Worm (Caenorhabditis elegans) whole organism, mixed stage, embryonic: ENCODE measurements around the gene pnk-4.

Experiments
- M03D4.4 ChIP-seq: sonication (generic microtip); optimal IDR thresholded peaks from 2 replicates; lab custom pipeline; 2017; ENCODE audit warnings: mild to moderate bottlenecking, missing genetic modification characterization, missing compliant biosample characterization
- bed-3 ChIP-seq: fragments of 200-800 bp; sonication (Bioruptor generic); optimal IDR thresholded peaks from 3 replicates; lab custom pipeline; 2018; ENCODE audit warnings: mild to moderate bottlenecking, missing genetic modification characterization, moderate library complexity, missing compliant biosample characterization
- blmp-1 ChIP-seq: fragments of 150-350 bp; optimal IDR thresholded peaks from 2 replicates; lab custom pipeline; 2014; ENCODE audit warnings: missing biosample characterization, missing genetic modification characterization
- ceh-39 ChIP-seq: fragments of 150-350 bp; optimal IDR thresholded peaks from 2 replicates; lab custom pipeline; 2014; ENCODE audit warnings: missing biosample characterization, missing genetic modification characterization
- ceh-43 ChIP-seq: fragments of 200-800 bp; sonication (Bioruptor generic); optimal IDR thresholded peaks from 2 replicates; lab custom pipeline; 2018; ENCODE audit warnings: mild to moderate bottlenecking, missing genetic modification characterization, moderate library complexity, missing compliant biosample characterization
- ceh-83 ChIP-seq: fragments of 200-800 bp; sonication (Bioruptor generic); optimal IDR thresholded peaks from 2 replicates; lab custom pipeline; 2018; ENCODE audit warnings: mild to moderate bottlenecking, missing genetic modification characterization, missing compliant biosample characterization
- ces-1 ChIP-seq: fragments of 150-350 bp; optimal IDR thresholded peaks from 2 replicates; lab custom pipeline; 2014; ENCODE audit warnings: missing biosample characterization, missing genetic modification reagents, missing genetic modification characterization
- cnd-1 ChIP-seq: fragments of 200-800 bp; sonication (Bioruptor generic); optimal IDR thresholded peaks from 2 replicates; lab custom pipeline; 2018; ENCODE audit warnings: mild to moderate bottlenecking, missing genetic modification characterization, missing compliant biosample characterization
- drap-1 ChIP-seq: fragments of 200-800 bp; sonication (Bioruptor generic); optimal IDR thresholded peaks from 3 replicates; lab custom pipeline; 2018; ENCODE audit warnings: mild to moderate bottlenecking, missing genetic modification characterization, missing compliant biosample characterization
- elt-1 ChIP-seq: sonication (generic microtip); optimal IDR thresholded peaks from 2 replicates; lab custom pipeline; 2017; ENCODE audit warnings: missing genetic modification characterization, mild to moderate bottlenecking, missing compliant biosample characterization, antibody characterized with exemption, moderate library complexity, borderline replicate concordance; ENCODE audit not compliant: insufficient read depth
- elt-3 ChIP-seq: fragments of 150-350 bp; optimal IDR thresholded peaks from 2 replicates; lab custom pipeline; 2014; ENCODE audit warnings: missing biosample characterization, missing genetic modification characterization
- flh-1 ChIP-seq: fragments of 200-800 bp; sonication (Bioruptor generic); optimal IDR thresholded peaks from 2 replicates; lab custom pipeline; 2018; ENCODE audit warnings: mild to moderate bottlenecking, missing genetic modification characterization, moderate library complexity, missing compliant biosample characterization
- ham-2 ChIP-seq: fragments of 200-800 bp; sonication (Bioruptor generic); optimal IDR thresholded peaks from 2 replicates; lab custom pipeline; 2018; ENCODE audit warnings: mild to moderate bottlenecking, missing genetic modification characterization, missing compliant biosample characterization
- hlh-1 ChIP-seq: fragments of 150-350 bp; optimal IDR thresholded peaks from 2 replicates; lab custom pipeline; 2014; ENCODE audit warnings: missing biosample characterization, missing genetic modification reagents, missing genetic modification characterization
- lin-13 ChIP-seq: fragments of 150-350 bp; optimal IDR thresholded peaks from 2 replicates; lab custom pipeline; 2014; ENCODE audit warnings: missing biosample characterization, missing genetic modification characterization
- lin-32 ChIP-seq: fragments of 200-800 bp; sonication (Bioruptor generic); optimal IDR thresholded peaks from 2 replicates; lab custom pipeline; 2018; ENCODE audit warnings: mild to moderate bottlenecking, missing genetic modification characterization, missing compliant biosample characterization
- lsy-2 ChIP-seq: fragments of 150-350 bp; optimal IDR thresholded peaks from 2 replicates; lab custom pipeline; 2014; ENCODE audit warnings: missing biosample characterization, missing genetic modification characterization
- mab-5 ChIP-seq: fragments of 150-350 bp; optimal IDR thresholded peaks from 2 replicates; lab custom pipeline; 2014; ENCODE audit warnings: missing biosample characterization, missing genetic modification characterization
- mep-1 ChIP-seq: fragments of 150-350 bp; optimal IDR thresholded peaks from 2 replicates; lab custom pipeline; 2017; ENCODE audit warnings: missing biosample characterization, missing genetic modification reagents, missing genetic modification characterization, inconsistent platforms
- mls-2 ChIP-seq: sonication (generic microtip); optimal IDR thresholded peaks from 2 replicates; lab custom pipeline; 2016; ENCODE audit warnings: mild to moderate bottlenecking, missing genetic modification characterization, moderate library complexity, missing compliant biosample characterization
- nhr-12 ChIP-seq: fragments of 150-350 bp; optimal IDR thresholded peaks from 2 replicates; lab custom pipeline; 2014; ENCODE audit warnings: missing biosample characterization, missing genetic modification characterization
- nhr-2 ChIP-seq: fragments of 150-350 bp; optimal IDR thresholded peaks from 2 replicates; lab custom pipeline; 2014; ENCODE audit warnings: missing biosample characterization, missing genetic modification characterization
- nhr-237 ChIP-seq: fragments of 150-350 bp; optimal IDR thresholded peaks from 2 replicates; lab custom pipeline; 2014; ENCODE audit warnings: missing biosample characterization, missing genetic modification characterization
- nhr-28 ChIP-seq: fragments of 150-350 bp; optimal IDR thresholded peaks from 2 replicates; lab custom pipeline; 2014; ENCODE audit warnings: missing biosample characterization, missing genetic modification characterization
- nhr-76 ChIP-seq: sonication (generic microtip); optimal IDR thresholded peaks from 2 replicates; lab custom pipeline; 2017; ENCODE audit warnings: missing biosample characterization, missing genetic modification characterization
- pha-4 ChIP-seq: fragments of 150-350 bp; optimal IDR thresholded peaks from 2 replicates; lab custom pipeline; 2018; ENCODE audit warnings: missing biosample characterization, missing genetic modification reagents, missing genetic modification characterization
- sem-2 ChIP-seq: fragments of 200-800 bp; sonication (Bioruptor generic); optimal IDR thresholded peaks from 2 replicates; lab custom pipeline; 2018; ENCODE audit warnings: mild to moderate bottlenecking, missing genetic modification characterization, missing compliant biosample characterization
- snpc-4 ChIP-seq: fragments of 150-350 bp; optimal IDR thresholded peaks from 2 replicates; lab custom pipeline; 2014; ENCODE audit warnings: missing biosample characterization, missing genetic modification characterization
- sptf-1 ChIP-seq: sonication (generic microtip); optimal IDR thresholded peaks from 2 replicates; lab custom pipeline; 2017; ENCODE audit warnings: mild to moderate bottlenecking, missing genetic modification characterization, moderate library complexity, missing compliant biosample characterization
- tbx-8 ChIP-seq: fragments of 200-800 bp; sonication (Bioruptor generic); optimal IDR thresholded peaks from 2 replicates; lab custom pipeline; 2018; ENCODE audit warnings: mild to moderate bottlenecking, missing genetic modification characterization, moderate library complexity, missing compliant biosample characterization
- unc-120 ChIP-seq: sonication (generic microtip); optimal IDR thresholded peaks from 2 replicates; lab custom pipeline; 2017; ENCODE audit warnings: missing genetic modification characterization, missing compliant biosample characterization; ENCODE audit not compliant: poor library complexity, severe bottlenecking
- unc-39 ChIP-seq: fragments of 150-350 bp; optimal IDR thresholded peaks from 2 replicates; lab custom pipeline; 2014; ENCODE audit warnings: missing biosample characterization, missing genetic modification characterization
- unc-62 ChIP-seq: fragments of 150-350 bp; optimal IDR thresholded peaks from 2 replicates; lab custom pipeline; 2014; ENCODE audit warnings: missing biosample characterization, missing genetic modification reagents, missing genetic modification characterization
- zip-8 ChIP-seq: fragments of 150-350 bp; optimal IDR thresholded peaks from 2 replicates; lab custom pipeline; 2014; ENCODE audit warnings: missing biosample characterization, missing genetic modification characterization
- ztf-11 ChIP-seq: fragments of 150-350 bp; optimal IDR thresholded peaks from 2 replicates; lab custom pipeline; 2014; ENCODE audit warnings: missing biosample characterization, missing genetic modification characterization

pnk-4 gene

DNA sequence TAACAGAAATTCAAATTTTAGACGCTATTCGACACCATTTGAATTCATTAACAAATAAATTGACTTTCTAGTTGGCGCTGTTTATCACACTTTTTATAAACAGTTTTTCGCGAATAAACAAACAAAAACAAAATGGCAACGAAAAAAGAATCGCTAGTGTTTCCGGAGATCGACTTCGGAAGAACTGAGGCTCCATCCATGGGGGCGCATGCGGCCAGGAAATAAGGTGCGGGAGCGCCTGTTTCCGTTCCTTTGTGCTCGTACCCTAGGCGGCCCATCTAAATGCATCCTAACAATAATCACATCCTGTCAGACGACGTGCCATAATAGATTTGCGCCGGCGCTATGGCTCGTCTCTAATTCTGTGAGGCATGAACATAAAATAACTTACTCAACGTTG, 3.6 kb upstream of the pnk-4 start:
- TF ChIP-seq ztf-11 (tag; lab: Kevin White, UChicago), result no peak
- TF ChIP-seq ham-2 (GFP tag; lab: Kevin White, UChicago), result no peak
- no peak for TF ChIP-seq ceh-83 (GFP tag; lab: Kevin White, UChicago)
- TF ChIP-seq elt-3 (tag; lab: Kevin White, UChicago), result no peak
- TF ChIP-seq mls-2 (tag; lab: Kevin White, UChicago), result no peak
- no peak for TF ChIP-seq mab-5 (tag; lab: Kevin White, UChicago)
- no peak for TF ChIP-seq lsy-2 (tag; lab: Kevin White, UChicago)
- TF ChIP-seq ces-1 (GFP tag; lab: Kevin White, UChicago), result no peak
- no peak for TF ChIP-seq drap-1

DNA sequence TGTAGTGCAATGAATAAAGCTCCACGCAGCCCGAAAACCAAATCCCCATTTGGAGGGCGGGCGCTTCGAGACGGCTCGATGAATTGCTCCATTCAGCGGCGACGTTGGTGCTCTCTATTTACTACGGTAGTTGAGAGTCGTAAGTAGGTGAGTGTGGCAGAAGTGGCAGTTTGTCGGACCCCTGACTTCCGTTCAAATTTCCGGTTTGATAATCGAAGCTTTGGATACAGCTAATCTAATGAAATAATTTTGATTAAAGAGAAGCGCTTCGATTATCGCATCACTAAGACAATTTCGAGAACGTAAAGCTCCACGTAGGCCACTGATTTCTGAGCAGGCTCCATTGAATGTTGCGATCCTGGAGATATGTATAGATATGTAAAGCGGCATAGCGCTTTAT, 3.1 kb upstream of the pnk-4 start, which contains the start of gene ets-5:
TSS of gene ets-5 (minus strand) at position 32 of the 400 bp plus-strand sequence.
- TF ChIP-seq nhr-2 (tag; lab: Kevin White, UChicago) (no peak), lsy-2 (tag; lab: Kevin White, UChicago) (no peak), mls-2 (tag; lab: Kevin White, UChicago) (no peak)

DNA sequence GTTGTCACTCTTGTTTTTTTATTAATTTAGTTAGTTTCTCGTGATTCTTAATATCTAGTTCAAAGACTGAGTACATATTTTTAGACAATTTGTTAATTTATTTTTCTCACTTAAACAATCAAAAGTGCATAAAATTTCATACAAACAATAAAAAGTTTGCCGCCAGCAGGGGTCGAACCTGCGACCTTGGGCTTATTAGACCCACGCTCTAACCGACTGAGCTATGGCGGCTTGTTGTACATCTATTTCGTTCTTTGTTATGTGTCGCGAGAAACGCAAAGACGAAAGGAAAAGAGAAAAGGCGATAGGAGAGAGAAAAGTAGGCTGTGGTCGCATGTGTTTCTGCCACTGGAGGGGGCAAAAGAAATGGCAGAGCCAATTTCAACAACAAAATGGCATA, 2.2 kb upstream of the pnk-4 start:
- TF ChIP-seq nhr-28 (tag; lab: Kevin White, UChicago) (peak; percentile 56), blmp-1 (no peak), M03D4.4 (tag; lab: Kevin White, UChicago) (peak; percentile 96), ces-1 (GFP tag; lab: Kevin White, UChicago) (peak; percentile 73), snpc-4 (no peak), pha-4 (tag; lab: Kevin White, UChicago) (peak; percentile 64), nhr-237 (peak; percentile 68), drap-1 (peak; percentile 98), unc-39 (tag; lab: Kevin White, UChicago) (peak; percentile 54), unc-62 (GFP tag; lab: Kevin White, UChicago) (peak; percentile 74), ceh-83 (GFP tag; lab: Kevin White, UChicago) (peak; percentile 99), zip-8 (tag; lab: Kevin White, UChicago) (no peak), nhr-76 (peak; percentile 27), ceh-39 (peak; percentile 15), bed-3 (peak; percentile 92), mls-2 (tag; lab: Kevin White, UChicago) (peak; percentile 99), lin-13 (tag; lab: Kevin White, UChicago) (peak; percentile 66), unc-120 (tag; lab: Kevin White, UChicago) (peak; percentile 95), nhr-2 (tag; lab: Kevin White, UChicago) (no peak), sem-2 (GFP tag; lab: Kevin White, UChicago) (peak; percentile 93), elt-3 (tag; lab: Kevin White, UChicago) (peak; percentile 52), tbx-8 (GFP tag; lab: Kevin White, UChicago) (peak; percentile 92), nhr-12 (tag; lab: Kevin White, UChicago) (peak; percentile 56), sptf-1 (tag; lab: Kevin White, UChicago) (peak; percentile 98), elt-1 (no peak), ztf-11 (tag; lab: Kevin White, UChicago) (peak; percentile 79), cnd-1 (tag; lab: Kevin White, UChicago) (peak; percentile 96), mab-5 (tag; lab: Kevin White, UChicago) (peak; percentile 74), ceh-43 (GFP tag; lab: Kevin White, UChicago) (peak; percentile 94), flh-1 (GFP tag; lab: Kevin White, UChicago) (peak; percentile 91), lsy-2 (tag; lab: Kevin White, UChicago) (peak; percentile 55), ham-2 (GFP tag; lab: Kevin White, UChicago) (peak; percentile 97), mep-1 (tag; lab: Kevin White, UChicago) (peak; percentile 93), lin-32 (peak; percentile 90), hlh-1 (tag; lab: Kevin White, UChicago) (peak; percentile 81)

DNA sequence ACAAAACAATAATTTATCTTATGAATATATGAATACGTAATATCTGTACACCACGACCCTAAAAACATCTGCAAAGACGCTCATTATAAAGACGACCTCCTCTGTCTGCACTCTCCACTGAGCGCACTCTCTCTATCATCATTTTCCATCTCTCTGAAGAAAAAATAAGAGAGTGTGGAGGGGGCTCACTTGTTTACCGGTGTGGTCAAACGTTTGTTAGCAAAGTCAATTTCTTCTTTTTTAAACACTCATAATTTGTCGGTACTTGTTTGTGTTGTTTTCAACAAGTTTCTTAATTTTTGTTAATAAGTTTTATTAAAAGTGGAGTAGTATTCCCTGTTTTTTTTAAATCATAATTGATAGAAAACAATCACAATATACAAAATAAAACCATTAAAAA, 1.4 kb upstream of the pnk-4 start:
- no peak for TF ChIP-seq nhr-28 (tag; lab: Kevin White, UChicago)
- TF ChIP-seq drap-1, result no peak
- peak; percentile 14 for TF ChIP-seq mep-1 (tag; lab: Kevin White, UChicago)
